Fruit fly (Drosophila melanogaster) whole organism, pupa: ENCODE results near the gene HemK1.

Experiments used
- CG10348 ChIP-seq: fragments of 200-800 bp; sonication (Bioruptor generic); IDR thresholded peaks from 2 replicates; pipeline ENCODE4 v1.3.6; 2022; ENCODE audit warnings: missing biosample characterization, missing genetic modification characterization
- CG12605 ChIP-seq: fragments of 200-800 bp; sonication (Bioruptor generic); IDR thresholded peaks from 2 replicates; pipeline ENCODE4 v1.3.6; 2022; ENCODE audit warnings: missing biosample characterization, missing genetic modification characterization
- CG13204 ChIP-seq: fragments of 200-800 bp; sonication (Bioruptor generic); optimal IDR thresholded peaks from 2 replicates; lab custom pipeline; 2018; ENCODE audit warnings: missing biosample characterization, mild to moderate bottlenecking, missing genetic modification characterization, moderate library complexity
- CG14655 ChIP-seq: fragments of 200-800 bp; sonication (Bioruptor generic); optimal IDR thresholded peaks from 3 replicates; lab custom pipeline; 2017; ENCODE audit warnings: mild to moderate bottlenecking, missing biosample characterization, missing genetic modification reagents, missing genetic modification characterization
- CG15710 ChIP-seq: fragments of 200-800 bp; sonication (Bioruptor generic); optimal IDR thresholded peaks from 2 replicates; lab custom pipeline; 2018; ENCODE audit warnings: missing biosample characterization, mild to moderate bottlenecking, missing genetic modification characterization, moderate library complexity
- CG17806 ChIP-seq: fragments of 200-800 bp; sonication (Bioruptor generic); optimal IDR thresholded peaks from 2 replicates; lab custom pipeline; 2018; ENCODE audit warnings: missing biosample characterization, mild to moderate bottlenecking, missing genetic modification characterization, moderate library complexity
- CG32121 ChIP-seq: fragments of 200-800 bp; sonication (Bioruptor generic); IDR thresholded peaks from 2 replicates; pipeline ENCODE4 v1.3.6; 2022; ENCODE audit warnings: missing biosample characterization, missing genetic modification characterization
- CG34367 ChIP-seq: fragments of 200-800 bp; sonication (Bioruptor generic); optimal IDR thresholded peaks from 2 replicates; lab custom pipeline; 2018; ENCODE audit warnings: missing biosample characterization, mild to moderate bottlenecking, missing genetic modification characterization
- CG4496 ChIP-seq: fragments of 200-800 bp; sonication (Bioruptor generic); IDR thresholded peaks from 3 replicates; pipeline ENCODE4 v1.3.6; 2022; ENCODE audit warnings: missing biosample characterization, missing genetic modification characterization
- CG8159 ChIP-seq: fragments of 200-800 bp; sonication (Bioruptor generic); optimal IDR thresholded peaks from 3 replicates; lab custom pipeline; 2018; ENCODE audit warnings: missing biosample characterization, mild to moderate bottlenecking, missing genetic modification characterization, moderate library complexity
- CG8301 ChIP-seq: fragments of 200-800 bp; sonication (Bioruptor generic); optimal IDR thresholded peaks from 2 replicates; lab custom pipeline; 2018; ENCODE audit warnings: missing biosample characterization, mild to moderate bottlenecking, missing genetic modification characterization
- CG9948 ChIP-seq: fragments of 200-800 bp; sonication (Bioruptor generic); optimal IDR thresholded peaks from 2 replicates; lab custom pipeline; 2018; ENCODE audit warnings: missing biosample characterization, mild to moderate bottlenecking, missing genetic modification characterization, moderate library complexity
- D1 ChIP-seq: fragments of 200-800 bp; sonication (Bioruptor generic); optimal IDR thresholded peaks from 2 replicates; lab custom pipeline; 2018; ENCODE audit warnings: missing biosample characterization, mild to moderate bottlenecking, missing genetic modification characterization, moderate library complexity
- EcR ChIP-seq: fragments of 200-800 bp; sonication (Bioruptor generic); optimal IDR thresholded peaks from 3 replicates; lab custom pipeline; 2019; ENCODE audit warnings: missing biosample characterization, missing genetic modification characterization, mild to moderate bottlenecking, moderate library complexity, missing genetic modification reagents
- Ets98B ChIP-seq: fragments of 200-800 bp; sonication (Bioruptor generic); IDR thresholded peaks from 2 replicates; pipeline ENCODE4 v1.3.6; 2022; ENCODE audit warnings: missing biosample characterization, missing genetic modification characterization
- Pif1A ChIP-seq: fragments of 200-800 bp; sonication (Bioruptor generic); optimal IDR thresholded peaks from 3 replicates; lab custom pipeline; 2016; ENCODE audit warnings: missing biosample characterization, missing genetic modification characterization
- Pif1B ChIP-seq: fragments of 200-800 bp; sonication (Bioruptor generic); optimal IDR thresholded peaks from 3 replicates; lab custom pipeline; 2016; ENCODE audit warnings: missing biosample characterization, missing genetic modification characterization
- Snoo ChIP-seq: fragments of 200-800 bp; sonication (Bioruptor generic); optimal IDR thresholded peaks from 3 replicates; lab custom pipeline; 2017; ENCODE audit warnings: missing biosample characterization, mild to moderate bottlenecking, missing genetic modification characterization, inconsistent platforms
- fd96Ca ChIP-seq: fragments of 200-800 bp; sonication (Bioruptor generic); IDR thresholded peaks from 3 replicates; pipeline ENCODE4 v1.3.6; 2022; ENCODE audit warnings: missing biosample characterization, missing genetic modification characterization
- gl ChIP-seq: fragments of 200-800 bp; sonication (Bioruptor generic); optimal IDR thresholded peaks from 2 replicates; lab custom pipeline; 2018; ENCODE audit warnings: missing biosample characterization, mild to moderate bottlenecking, missing genetic modification characterization
- rn ChIP-seq: fragments of 200-800 bp; sonication (Bioruptor generic); IDR thresholded peaks from 2 replicates; pipeline ENCODE4 v1.3.6; 2022; ENCODE audit warnings: missing biosample characterization, missing genetic modification characterization

HemK1 gene

DNA sequence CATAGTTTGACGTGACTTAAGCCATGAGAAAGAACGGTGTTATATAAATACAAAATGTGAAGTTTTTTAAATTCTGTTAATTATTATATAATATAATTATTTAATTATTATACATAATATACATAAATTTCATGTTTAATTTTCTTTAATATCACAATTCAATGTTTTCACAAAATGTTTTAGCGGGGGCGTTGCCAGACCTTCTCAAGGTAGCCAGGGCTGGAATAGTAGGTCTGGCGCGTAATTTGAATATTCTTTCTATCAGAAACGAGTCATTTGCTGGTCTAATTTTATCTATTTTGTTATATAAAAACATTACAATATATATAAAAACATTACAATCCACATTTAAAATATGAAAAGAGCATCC is 19.2 kb downstream of the HemK1 start, which contains the start of gene Acox3:
Gene Acox3 (minus strand): TSS at position 70 of the 370 bp plus-strand sequence.
- TF ChIP-seq fd96Ca (GFP tag; lab: Robert Waterston, UW) (no peak), D1 (tag; lab: Kevin White, UChicago) (peak; percentile 38), CG4496 (GFP tag; lab: Robert Waterston, UW) (no peak), Pif1B (GFP tag; lab: Kevin White, UChicago) (no peak), CG8301 (tag; lab: Kevin White, UChicago) (no peak), CG34367 (tag; lab: Kevin White, UChicago) (no peak), CG12605 (GFP tag; lab: Robert Waterston, UW) (no peak), CG10348 (GFP tag; lab: Robert Waterston, UW) (no peak)

dm6 chr2L:6447581-6448333 is 19.7 kb downstream of the HemK1 start:
- no peak for TF ChIP-seq CG4496 (GFP tag; lab: Robert Waterston, UW)
- no peak for TF ChIP-seq CG14655
- TF ChIP-seq CG8159 (tag; lab: Kevin White, UChicago): no peak
- no peak for TF ChIP-seq rn (GFP tag; lab: Robert Waterston, UW)
- TF ChIP-seq Pif1B (GFP tag; lab: Kevin White, UChicago): no peak
- TF ChIP-seq CG8301 (tag; lab: Kevin White, UChicago): peak; percentile 25
- TF ChIP-seq gl (tag; lab: Kevin White, UChicago): peak; percentile 21
- no peak for TF ChIP-seq CG17806 (tag; lab: Kevin White, UChicago)
- no peak for TF ChIP-seq CG10348 (GFP tag; lab: Robert Waterston, UW)
- no peak for TF ChIP-seq CG9948 (tag; lab: Kevin White, UChicago)
- peak; percentile 59 for TF ChIP-seq CG13204 (GFP tag; lab: Kevin White, UChicago)
- no peak for TF ChIP-seq CG32121
- no peak for TF ChIP-seq fd96Ca (GFP tag; lab: Robert Waterston, UW)
- TF ChIP-seq CG15710 (tag; lab: Kevin White, UChicago): no peak
- TF ChIP-seq Ets98B: 0 out of 2 replicates have a peak, but pooled peaks have one; percentile 9
- peak; percentile 48 for TF ChIP-seq EcR (GFP tag; lab: Kevin White, UChicago)
- no peak for TF ChIP-seq D1 (tag; lab: Kevin White, UChicago)
- peak; percentile 59; the same call in 1 of the 2 replicates for TF ChIP-seq CG12605 (GFP tag; lab: Robert Waterston, UW)
- TF ChIP-seq Pif1A (GFP tag; lab: Kevin White, UChicago): no peak
- no peak for TF ChIP-seq Snoo (tag; lab: Kevin White, UChicago)
- no peak for TF ChIP-seq CG34367 (tag; lab: Kevin White, UChicago)

dm6 chr2L:6426329-6426728 is 41.2 kb downstream of the HemK1 start:
- TF ChIP-seq Pif1B (GFP tag; lab: Kevin White, UChicago) (no peak), CG4496 (GFP tag; lab: Robert Waterston, UW) (no peak), CG14655 (no peak), D1 (tag; lab: Kevin White, UChicago) (no peak), gl (tag; lab: Kevin White, UChicago) (no peak), Ets98B (no peak), CG8159 (tag; lab: Kevin White, UChicago) (no peak), CG17806 (tag; lab: Kevin White, UChicago) (no peak), CG15710 (tag; lab: Kevin White, UChicago) (no peak), Pif1A (GFP tag; lab: Kevin White, UChicago) (no peak), fd96Ca (GFP tag; lab: Robert Waterston, UW) (no peak), rn (GFP tag; lab: Robert Waterston, UW) (no peak)

dm6 chr2L:6424198-6424597 is 43.3 kb downstream of the HemK1 start, which contains the start of gene Fic:
Fic (plus strand) TSS chr2L:6424336.
- no peak for TF ChIP-seq CG14655
- TF ChIP-seq CG9948 (tag; lab: Kevin White, UChicago): no peak
- TF ChIP-seq EcR (GFP tag; lab: Kevin White, UChicago): no peak
- no peak for TF ChIP-seq CG15710 (tag; lab: Kevin White, UChicago)
- TF ChIP-seq Pif1A (GFP tag; lab: Kevin White, UChicago): no peak
- TF ChIP-seq CG10348 (GFP tag; lab: Robert Waterston, UW): no peak
- no peak for TF ChIP-seq Snoo (tag; lab: Kevin White, UChicago)
- TF ChIP-seq Ets98B: no peak; the same call in 1 of the 2 replicates
- no peak for TF ChIP-seq CG13204 (GFP tag; lab: Kevin White, UChicago)
- TF ChIP-seq CG32121: no peak
- no peak for TF ChIP-seq CG4496 (GFP tag; lab: Robert Waterston, UW)
- no peak for TF ChIP-seq CG12605 (GFP tag; lab: Robert Waterston, UW)
- no peak for TF ChIP-seq fd96Ca (GFP tag; lab: Robert Waterston, UW)
- no peak for TF ChIP-seq CG8301 (tag; lab: Kevin White, UChicago)
- no peak for TF ChIP-seq gl (tag; lab: Kevin White, UChicago)
- no peak for TF ChIP-seq CG8159 (tag; lab: Kevin White, UChicago)
- TF ChIP-seq Pif1B (GFP tag; lab: Kevin White, UChicago): no peak
- no peak for TF ChIP-seq rn (GFP tag; lab: Robert Waterston, UW)

DNA sequence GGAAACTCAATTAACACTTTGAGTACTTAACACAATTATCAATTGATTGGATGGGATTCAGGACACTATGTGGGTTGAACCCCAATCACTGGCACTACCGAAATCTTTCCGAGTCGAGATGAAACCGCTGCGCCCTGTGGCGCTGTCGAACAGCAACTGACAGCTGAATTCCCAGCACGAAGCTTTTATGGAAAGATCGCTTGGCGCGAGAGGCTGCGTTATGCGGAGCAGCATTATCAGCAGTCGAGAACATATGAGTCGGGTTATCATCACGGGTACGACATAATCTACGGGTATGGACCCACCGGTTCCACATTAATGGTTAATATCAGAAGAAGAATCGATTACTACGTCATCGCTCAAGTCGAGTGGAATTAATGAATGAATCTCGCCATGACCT is 44.4 kb downstream of the HemK1 start, which contains the start of gene Tig:
Gene Tig (minus strand): TSS at position 163 of the 400 bp plus-strand sequence.
- TF ChIP-seq D1 (tag; lab: Kevin White, UChicago) (no peak), CG34367 (tag; lab: Kevin White, UChicago) (no peak), CG13204 (GFP tag; lab: Kevin White, UChicago) (no peak), CG14655 (no peak), CG8301 (tag; lab: Kevin White, UChicago) (no peak)
